Fruit fly (Drosophila melanogaster) whole organism, pupa: ENCODE data around the gene Acph-1.

Source experiments
- CG10348 ChIP-seq: fragments of 200-800 bp; sonication (Bioruptor generic); IDR thresholded peaks from 2 replicates; pipeline ENCODE4 v1.3.6; 2022; ENCODE audit warnings: missing biosample characterization, missing genetic modification characterization
- CG12605 ChIP-seq: fragments of 200-800 bp; sonication (Bioruptor generic); IDR thresholded peaks from 2 replicates; pipeline ENCODE4 v1.3.6; 2022; ENCODE audit warnings: missing biosample characterization, missing genetic modification characterization
- CG13204 ChIP-seq: fragments of 200-800 bp; sonication (Bioruptor generic); optimal IDR thresholded peaks from 2 replicates; lab custom pipeline; 2018; ENCODE audit warnings: missing biosample characterization, mild to moderate bottlenecking, missing genetic modification characterization, moderate library complexity
- CG14655 ChIP-seq: fragments of 200-800 bp; sonication (Bioruptor generic); optimal IDR thresholded peaks from 3 replicates; lab custom pipeline; 2017; ENCODE audit warnings: mild to moderate bottlenecking, missing biosample characterization, missing genetic modification reagents, missing genetic modification characterization
- CG15710 ChIP-seq: fragments of 200-800 bp; sonication (Bioruptor generic); optimal IDR thresholded peaks from 2 replicates; lab custom pipeline; 2018; ENCODE audit warnings: missing biosample characterization, mild to moderate bottlenecking, missing genetic modification characterization, moderate library complexity
- CG17806 ChIP-seq: fragments of 200-800 bp; sonication (Bioruptor generic); optimal IDR thresholded peaks from 2 replicates; lab custom pipeline; 2018; ENCODE audit warnings: missing biosample characterization, mild to moderate bottlenecking, missing genetic modification characterization, moderate library complexity
- CG32121 ChIP-seq: fragments of 200-800 bp; sonication (Bioruptor generic); IDR thresholded peaks from 2 replicates; pipeline ENCODE4 v1.3.6; 2022; ENCODE audit warnings: missing biosample characterization, missing genetic modification characterization
- CG34367 ChIP-seq: fragments of 200-800 bp; sonication (Bioruptor generic); optimal IDR thresholded peaks from 2 replicates; lab custom pipeline; 2018; ENCODE audit warnings: missing biosample characterization, mild to moderate bottlenecking, missing genetic modification characterization
- CG4496 ChIP-seq: fragments of 200-800 bp; sonication (Bioruptor generic); IDR thresholded peaks from 3 replicates; pipeline ENCODE4 v1.3.6; 2022; ENCODE audit warnings: missing biosample characterization, missing genetic modification characterization
- CG8159 ChIP-seq: fragments of 200-800 bp; sonication (Bioruptor generic); optimal IDR thresholded peaks from 3 replicates; lab custom pipeline; 2018; ENCODE audit warnings: missing biosample characterization, mild to moderate bottlenecking, missing genetic modification characterization, moderate library complexity
- CG8301 ChIP-seq: fragments of 200-800 bp; sonication (Bioruptor generic); optimal IDR thresholded peaks from 2 replicates; lab custom pipeline; 2018; ENCODE audit warnings: missing biosample characterization, mild to moderate bottlenecking, missing genetic modification characterization
- CG9948 ChIP-seq: fragments of 200-800 bp; sonication (Bioruptor generic); optimal IDR thresholded peaks from 2 replicates; lab custom pipeline; 2018; ENCODE audit warnings: missing biosample characterization, mild to moderate bottlenecking, missing genetic modification characterization, moderate library complexity
- D1 ChIP-seq: fragments of 200-800 bp; sonication (Bioruptor generic); optimal IDR thresholded peaks from 2 replicates; lab custom pipeline; 2018; ENCODE audit warnings: missing biosample characterization, mild to moderate bottlenecking, missing genetic modification characterization, moderate library complexity
- EcR ChIP-seq: fragments of 200-800 bp; sonication (Bioruptor generic); optimal IDR thresholded peaks from 3 replicates; lab custom pipeline; 2019; ENCODE audit warnings: missing biosample characterization, missing genetic modification characterization, mild to moderate bottlenecking, moderate library complexity, missing genetic modification reagents
- Ets98B ChIP-seq: fragments of 200-800 bp; sonication (Bioruptor generic); IDR thresholded peaks from 2 replicates; pipeline ENCODE4 v1.3.6; 2022; ENCODE audit warnings: missing biosample characterization, missing genetic modification characterization
- Pif1A ChIP-seq: fragments of 200-800 bp; sonication (Bioruptor generic); optimal IDR thresholded peaks from 3 replicates; lab custom pipeline; 2016; ENCODE audit warnings: missing biosample characterization, missing genetic modification characterization
- Pif1B ChIP-seq: fragments of 200-800 bp; sonication (Bioruptor generic); optimal IDR thresholded peaks from 3 replicates; lab custom pipeline; 2016; ENCODE audit warnings: missing biosample characterization, missing genetic modification characterization
- Snoo ChIP-seq: fragments of 200-800 bp; sonication (Bioruptor generic); optimal IDR thresholded peaks from 3 replicates; lab custom pipeline; 2017; ENCODE audit warnings: missing biosample characterization, mild to moderate bottlenecking, missing genetic modification characterization, inconsistent platforms
- fd96Ca ChIP-seq: fragments of 200-800 bp; sonication (Bioruptor generic); IDR thresholded peaks from 3 replicates; pipeline ENCODE4 v1.3.6; 2022; ENCODE audit warnings: missing biosample characterization, missing genetic modification characterization
- gl ChIP-seq: fragments of 200-800 bp; sonication (Bioruptor generic); optimal IDR thresholded peaks from 2 replicates; lab custom pipeline; 2018; ENCODE audit warnings: missing biosample characterization, mild to moderate bottlenecking, missing genetic modification characterization
- rn ChIP-seq: fragments of 200-800 bp; sonication (Bioruptor generic); IDR thresholded peaks from 2 replicates; pipeline ENCODE4 v1.3.6; 2022; ENCODE audit warnings: missing biosample characterization, missing genetic modification characterization

Gene Acph-1

dm6 chr3R:30014977-30015514 is 21.8 kb upstream of the Acph-1 start, which contains the start of gene CG7920:
TSS of gene CG7920 (minus strand) at chr3R:30015284.
- TF ChIP-seq CG14655 (GFP tag; lab: Kevin White, UChicago) (no peak), gl (tag; lab: Kevin White, UChicago) (no peak), Pif1B (GFP tag; lab: Kevin White, UChicago) (no peak), Snoo (no peak), EcR (GFP tag; lab: Kevin White, UChicago) (no peak), D1 (tag; lab: Kevin White, UChicago) (no peak), CG15710 (tag; lab: Kevin White, UChicago) (no peak), CG8159 (no peak), CG10348 (GFP tag; lab: Robert Waterston, UW) (no peak), Ets98B (GFP tag; lab: Robert Waterston, UW) (peak; percentile 40; the same call in 1 of the 2 replicates), CG32121 (GFP tag; lab: Robert Waterston, UW) (0 out of 2 replicates have a peak, but pooled peaks have one; percentile 24), CG17806 (peak; percentile 6), CG4496 (0 out of 3 replicates have a peak, but pooled peaks have one; percentile 36), CG13204 (peak; percentile 45), CG12605 (GFP tag; lab: Robert Waterston, UW) (peak; percentile 44; the same call in 1 of the 2 replicates), CG9948 (tag; lab: Kevin White, UChicago) (no peak), rn (no peak), fd96Ca (GFP tag; lab: Robert Waterston, UW) (no peak), CG34367 (tag; lab: Kevin White, UChicago) (peak; percentile 7), Pif1A (no peak), CG8301 (tag; lab: Kevin White, UChicago) (peak; percentile 6)

- TF ChIP-seq Ets98B (GFP tag; lab: Robert Waterston, UW), result no peak
- TF ChIP-seq D1 (tag; lab: Kevin White, UChicago), result no peak
- TF ChIP-seq CG13204, result no peak
- TF ChIP-seq CG10348 (GFP tag; lab: Robert Waterston, UW), result no peak
- no peak for TF ChIP-seq CG17806
- no peak for TF ChIP-seq Pif1B (GFP tag; lab: Kevin White, UChicago)
- TF ChIP-seq CG12605 (GFP tag; lab: Robert Waterston, UW), result no peak
- no peak for TF ChIP-seq rn
- no peak for TF ChIP-seq gl (tag; lab: Kevin White, UChicago)
- TF ChIP-seq fd96Ca (GFP tag; lab: Robert Waterston, UW), result no peak
- TF ChIP-seq, all 21 proteins: peak for 0
Observed at dm6 chr3R:30014480-30014879, 21.3 kb upstream of the Acph-1 start.

- TF ChIP-seq CG13204 (peak; percentile 78), CG17806 (peak; percentile 47), CG10348 (GFP tag; lab: Robert Waterston, UW) (no peak), Pif1A (peak; percentile 76), CG34367 (tag; lab: Kevin White, UChicago) (peak; percentile 23), CG12605 (GFP tag; lab: Robert Waterston, UW) (peak; percentile 87), D1 (tag; lab: Kevin White, UChicago) (no peak), Snoo (peak; percentile 3), CG8301 (tag; lab: Kevin White, UChicago) (peak; percentile 48), Pif1B (GFP tag; lab: Kevin White, UChicago) (peak; percentile 64), CG15710 (tag; lab: Kevin White, UChicago) (peak; percentile 18), rn (no peak), CG9948 (tag; lab: Kevin White, UChicago) (no peak), CG14655 (GFP tag; lab: Kevin White, UChicago) (peak; percentile 58), Ets98B (GFP tag; lab: Robert Waterston, UW) (peak; percentile 77), gl (tag; lab: Kevin White, UChicago) (peak; percentile 94), CG32121 (GFP tag; lab: Robert Waterston, UW) (no peak; the same call in 1 of the 2 replicates), CG4496 (peak; percentile 54; the same call in 1 of the 3 replicates), CG8159 (peak; percentile 40), fd96Ca (GFP tag; lab: Robert Waterston, UW) (peak; percentile 39; the same call in 2 of the 3 replicates), EcR (GFP tag; lab: Kevin White, UChicago) (no peak)
Observed at dm6 chr3R:30013909-30014308, 20.7 kb upstream of the Acph-1 start.

- TF ChIP-seq CG12605 (GFP tag; lab: Robert Waterston, UW), result no peak
- TF ChIP-seq rn, result peak; percentile 32; the same call in 1 of the 2 replicates
- TF ChIP-seq CG14655 (GFP tag; lab: Kevin White, UChicago), result peak; percentile 58
- TF ChIP-seq CG4496, result peak; percentile 72
- TF ChIP-seq Ets98B (GFP tag; lab: Robert Waterston, UW), result peak; percentile 66; the same call in 1 of the 2 replicates
- peak; percentile 38 for TF ChIP-seq CG8301 (tag; lab: Kevin White, UChicago)
- no peak for TF ChIP-seq Pif1B (GFP tag; lab: Kevin White, UChicago)
- no peak for TF ChIP-seq Snoo
- TF ChIP-seq CG34367 (tag; lab: Kevin White, UChicago), result no peak
- TF ChIP-seq CG32121 (GFP tag; lab: Robert Waterston, UW), result peak; percentile 64
- TF ChIP-seq EcR (GFP tag; lab: Kevin White, UChicago), result no peak
- TF ChIP-seq fd96Ca (GFP tag; lab: Robert Waterston, UW), result peak; percentile 68; the same call in 2 of the 3 replicates
Observed at dm6 chr3R:30012602-30013489, 19.6 kb upstream of the Acph-1 start.

dm6 chr3R:30009173-30009572 is 16.0 kb upstream of the Acph-1 start, which contains the start of gene CG7912:
TSS of gene CG7912 (minus strand) at chr3R:30009189.
- TF ChIP-seq CG9948 (tag; lab: Kevin White, UChicago) (no peak), D1 (tag; lab: Kevin White, UChicago) (no peak), CG12605 (GFP tag; lab: Robert Waterston, UW) (no peak), Pif1A (no peak), rn (no peak), CG4496 (no peak), gl (tag; lab: Kevin White, UChicago) (no peak), Snoo (no peak), Pif1B (GFP tag; lab: Kevin White, UChicago) (no peak), fd96Ca (GFP tag; lab: Robert Waterston, UW) (no peak), EcR (GFP tag; lab: Kevin White, UChicago) (no peak), CG15710 (tag; lab: Kevin White, UChicago) (no peak)
